Fruit fly (Drosophila melanogaster): ENCODE measurements around the gene CG7369.

The CG7369 gene

dm6 chr3L:22717137-22717767 lies 24.3 kb upstream of the CG7369 start, which contains the start of the genes ArfGAP3 and CG32452 (continued):
- no peak for TF ChIP-seq cad (GFP tag; optimal IDR thresholded peaks at IDR 0.05)
- no peak for TF ChIP-seq h (optimal IDR thresholded peaks at IDR 0.05)
- TF ChIP-seq croc (GFP tag; conservative IDR thresholded peaks at IDR 0.05): peak; percentile 26; the same call in 1 of the 3 replicates
- TF ChIP-seq Optix (GFP tag; IDR thresholded peaks at IDR 0.05): peak; percentile 32; the same call in 1 of the 3 replicates
- no peak for TF ChIP-seq CG10565 (GFP tag; optimal IDR thresholded peaks at IDR 0.05)
- peak; percentile 68 for TF ChIP-seq Blimp-1 (GFP tag; optimal IDR thresholded peaks at IDR 0.05)
- TF ChIP-seq Scr (GFP tag; IDR thresholded peaks at IDR 0.05; ENCODE audit: partially characterized antibody): peak; percentile 75
- no peak for TF ChIP-seq pros (GFP tag; optimal IDR thresholded peaks at IDR 0.05)
- peak; percentile 76 for TF ChIP-seq Deaf1 (tag; optimal IDR thresholded peaks at IDR 0.05)
- TF ChIP-seq CG12299 (tag; optimal IDR thresholded peaks at IDR 0.05): peak; percentile 38
- TF ChIP-seq wek (GFP tag; optimal IDR thresholded peaks at IDR 0.05): peak; percentile 96
- TF ChIP-seq B-H2 (GFP tag; optimal IDR thresholded peaks at IDR 0.05): peak; percentile 72
- peak; percentile 66 for TF ChIP-seq D19A (tag; optimal IDR thresholded peaks at IDR 0.05)
- peak; percentile 77 for TF ChIP-seq ci (GFP tag; IDR thresholded peaks at IDR 0.05)
- TF ChIP-seq CG13894 (tag; optimal IDR thresholded peaks at IDR 0.05): peak; percentile 66
- TF ChIP-seq CG11398 (GFP tag; optimal IDR thresholded peaks at IDR 0.05): peak; percentile 27
- TF ChIP-seq CG17385 (GFP tag; optimal IDR thresholded peaks at IDR 0.05): peak; percentile 66
- no peak for TF ChIP-seq trh (GFP tag; optimal IDR thresholded peaks at IDR 0.05)
- peak; percentile 53 for TF ChIP-seq ara (GFP tag; IDR thresholded peaks at IDR 0.05)
- peak; percentile 57 for TF ChIP-seq Oli (tag; optimal IDR thresholded peaks at IDR 0.05)
- TF ChIP-seq CoRest (tag; optimal IDR thresholded peaks at IDR 0.05): peak; percentile 84
- peak; percentile 74 for TF ChIP-seq CG1602 (GFP tag; optimal IDR thresholded peaks at IDR 0.05)
- TF ChIP-seq GATAe (GFP tag; conservative IDR thresholded peaks at IDR 0.05): no peak
- TF ChIP-seq kni (GFP tag; optimal IDR thresholded peaks at IDR 0.05): peak; percentile 41
- peak; percentile 41; the same call in 1 of the 2 replicates for TF ChIP-seq CG31224 (GFP tag; IDR thresholded peaks at IDR 0.05)
- TF ChIP-seq prd (optimal IDR thresholded peaks at IDR 0.05): no peak
- peak; percentile 84 for TF ChIP-seq prd (GFP tag; IDR thresholded peaks at IDR 0.05)
- TF ChIP-seq nerfin-2 (GFP tag; IDR thresholded peaks at IDR 0.05; ENCODE audit: partially characterized antibody): no peak
- no peak for TF ChIP-seq CG4282 (GFP tag; optimal IDR thresholded peaks at IDR 0.05)
- TF ChIP-seq dimm (GFP tag; IDR thresholded peaks at IDR 0.05): peak; percentile 22; the same call in 1 of the 2 replicates
- TF ChIP-seq ase (GFP tag; IDR thresholded peaks at IDR 0.05): peak; percentile 65
- peak; percentile 72 for TF ChIP-seq amos (GFP tag; IDR thresholded peaks at IDR 0.05; ENCODE audit: partially characterized antibody)
- TF ChIP-seq CG13287 (GFP tag; IDR thresholded peaks at IDR 0.05; ENCODE audit: partially characterized antibody): peak; percentile 68
- TF ChIP-seq NK7.1 (GFP tag; optimal IDR thresholded peaks at IDR 0.05): no peak
- peak; percentile 25 for TF ChIP-seq Asciz (GFP tag; optimal IDR thresholded peaks at IDR 0.05)
- TF ChIP-seq dpn (GFP tag; optimal IDR thresholded peaks at IDR 0.05): peak; percentile 68 to 82
- TF ChIP-seq CG30403 (GFP tag; optimal IDR thresholded peaks at IDR 0.05): peak; percentile 86
- TF ChIP-seq fru (optimal IDR thresholded peaks at IDR 0.05): no peak
- no peak for TF ChIP-seq CG15479 (GFP tag; optimal IDR thresholded peaks at IDR 0.05)
- 0 out of 2 replicates have a peak, but pooled peaks have one; percentile 36 for TF ChIP-seq CG10959 (GFP tag; IDR thresholded peaks at IDR 0.05)
- TF ChIP-seq jigr1 (GFP tag; IDR thresholded peaks at IDR 0.05): no peak
- TF ChIP-seq CG7963 (GFP tag; IDR thresholded peaks at IDR 0.05; ENCODE audit: partially characterized antibody): no peak
- TF ChIP-seq CG12219 (GFP tag; optimal IDR thresholded peaks at IDR 0.05): peak; percentile 32
- TF ChIP-seq CG8281 (tag; optimal IDR thresholded peaks at IDR 0.05): peak; percentile 38
- TF ChIP-seq knrl (GFP tag; IDR thresholded peaks at IDR 0.05; ENCODE audit: partially characterized antibody): peak; percentile 49; the same call in 2 of the 3 replicates
- peak; percentile 63 for TF ChIP-seq shn (GFP tag; optimal IDR thresholded peaks at IDR 0.05)
- TF ChIP-seq Fer3 (tag; optimal IDR thresholded peaks at IDR 0.05): peak; percentile 78
- TF ChIP-seq Dip3 (GFP tag; optimal IDR thresholded peaks at IDR 0.05): peak; percentile 57
- no peak for TF ChIP-seq Dfd (GFP tag; optimal IDR thresholded peaks at IDR 0.05)
- peak; percentile 54 for TF ChIP-seq CG3838 (GFP tag; optimal IDR thresholded peaks at IDR 0.05)

All from whole organism, embryonic.